Worm (Caenorhabditis elegans) whole organism, L4/young adult: ENCODE data around the gene M01E10.3.

Experiments
- W03F9.2 ChIP-seq: fragments of 150-350 bp; optimal IDR thresholded peaks from 2 replicates; lab custom pipeline; 2014; ENCODE audit warnings: missing biosample characterization, missing genetic modification characterization
- dao-5 ChIP-seq: sonication (generic microtip); optimal IDR thresholded peaks from 2 replicates; lab custom pipeline; 2016; ENCODE audit warnings: missing genotype, missing genetic modification characterization, moderate library complexity, missing compliant biosample characterization

DNA sequence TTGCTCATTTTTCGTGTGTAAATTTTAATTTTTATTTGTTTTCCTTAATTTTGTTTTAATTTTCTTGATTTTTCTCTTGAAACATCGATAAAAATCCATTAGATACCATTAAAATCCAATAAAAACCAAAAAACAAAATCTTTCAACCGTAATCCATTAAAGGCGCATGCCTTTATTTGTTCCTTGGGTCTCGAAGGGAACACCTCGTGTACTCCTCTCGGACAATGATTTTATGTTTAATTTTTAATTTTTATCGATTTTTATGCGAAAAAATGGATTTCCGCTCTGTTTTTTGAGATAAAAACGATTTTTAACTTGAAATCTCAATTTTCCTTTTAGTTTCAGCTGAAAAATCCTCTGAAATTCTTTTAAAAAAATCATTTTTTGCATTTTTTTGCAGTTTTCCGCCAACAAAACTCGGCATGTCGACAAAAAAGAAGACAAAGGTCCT, 47.9 kb upstream of the M01E10.3 start, which contains the start of gene ppk-2:
- TF ChIP-seq dao-5 (no peak), W03F9.2 (peak; percentile 45)
